Fruit fly (Drosophila melanogaster) whole organism, adult: ENCODE results near the gene PNKP.

Source experiments
- CG1620 ChIP-seq: fragments of 200-800 bp; sonication (Bioruptor generic); optimal IDR thresholded peaks from 2 replicates; lab custom pipeline; 2016; ENCODE audit warnings: missing biosample characterization, missing genetic modification characterization
- CG7045 ChIP-seq: fragments of 200-800 bp; sonication (Bioruptor generic); optimal IDR thresholded peaks from 2 replicates; lab custom pipeline; 2017; ENCODE audit warnings: missing biosample characterization, mild to moderate bottlenecking, missing genetic modification characterization
- CG7101 ChIP-seq: fragments of 200-800 bp; sonication (Bioruptor generic); optimal IDR thresholded peaks from 2 replicates; lab custom pipeline; 2018; ENCODE audit warnings: missing biosample characterization, mild to moderate bottlenecking, missing genetic modification characterization, moderate library complexity
- Clk ChIP-seq: fragments of 200-800 bp; sonication (Bioruptor generic); optimal IDR thresholded peaks from 2 replicates; lab custom pipeline; 2017; ENCODE audit warnings: missing biosample characterization, missing genetic modification characterization
- Hr96 ChIP-seq: fragments of 200-800 bp; sonication (Bioruptor generic); optimal IDR thresholded peaks from 2 replicates; lab custom pipeline; 2016; ENCODE audit warnings: missing biosample characterization, missing genetic modification characterization
- bab1 ChIP-seq: fragments of 200-800 bp; sonication (Bioruptor generic); optimal IDR thresholded peaks from 3 replicates; lab custom pipeline; 2019; ENCODE audit warnings: missing biosample characterization, mild to moderate bottlenecking, missing genetic modification characterization, moderate library complexity
- cnc ChIP-seq, 2 experiments: fragments of >200 bp; optimal IDR thresholded peaks; 2 replicates each; lab custom pipeline; 2017
- pad ChIP-seq: fragments of 200-800 bp; sonication (Bioruptor generic); optimal IDR thresholded peaks from 3 replicates; lab custom pipeline; 2017; ENCODE audit warnings: missing biosample characterization, missing genetic modification characterization, mild to moderate bottlenecking, moderate library complexity, missing genetic modification reagents
- toe ChIP-seq: fragments of 200-800 bp; sonication (Bioruptor generic); optimal IDR thresholded peaks from 2 replicates; lab custom pipeline; 2016; ENCODE audit warnings: missing biosample characterization, missing genetic modification characterization

dm6 chr3R:8353994-8354393 lies 10.7 kb upstream of the PNKP start:
- TF ChIP-seq cnc (optimal IDR thresholded peaks at IDR 0.05; lab: Kevin White, UChicago) = no peak
- TF ChIP-seq bab1 (GFP tag; lab: Kevin White, UChicago) = no peak
- TF ChIP-seq toe (GFP tag; lab: Kevin White, UChicago) = peak; percentile 45
- no peak for TF ChIP-seq pad (GFP tag; lab: Kevin White, UChicago)
- TF ChIP-seq CG1620 (GFP tag; lab: Kevin White, UChicago) = no peak
- TF ChIP-seq CG7101 = no peak
- peak; percentile 67 for TF ChIP-seq Hr96 (GFP tag; lab: Kevin White, UChicago)
- no peak for TF ChIP-seq Clk
- TF ChIP-seq CG7045 = no peak
